Worm (Caenorhabditis elegans): ENCODE results near the gene ncr-2.

- TF ChIP-seq Y53F4B.3 (GFP tag; IDR thresholded peaks at IDR 0.05) (no peak), madf-8 (GFP tag; conservative IDR thresholded peaks at IDR 0.05) (no peak), sea-2 (GFP tag; IDR thresholded peaks at IDR 0.05) (no peak), C17E4.6 (GFP tag; IDR thresholded peaks at IDR 0.05) (no peak), zfh-2 (GFP tag; conservative IDR thresholded peaks at IDR 0.05) (no peak), pha-4 (tag; optimal IDR thresholded peaks at IDR 0.05) (no peak), let-607 (tag; optimal IDR thresholded peaks at IDR 0.05) (no peak), sptf-2 (GFP tag; optimal IDR thresholded peaks at IDR 0.05) (no peak), die-1 (tag; optimal IDR thresholded peaks at IDR 0.05) (no peak)
Observed at ce11 chrIII:8312393-8312792, 54.2 kb downstream of the ncr-2 start, which contains the start of gene F10E9.2.
